Fruit fly (Drosophila melanogaster) whole organism, wandering third instar larva: ENCODE measurements around the gene tobi.

ENCODE experiments used
- CG32264 ChIP-seq: fragments of 200-800 bp; sonication (Bioruptor generic); optimal IDR thresholded peaks from 2 replicates; lab custom pipeline; 2016; ENCODE audit warnings: missing biosample characterization, missing genetic modification characterization
- CG9705 ChIP-seq: fragments of 200-800 bp; sonication (Bioruptor generic); optimal IDR thresholded peaks from 2 replicates; lab custom pipeline; 2018; ENCODE audit warnings: missing biosample characterization, mild to moderate bottlenecking, missing genetic modification characterization
- Dfd ChIP-seq: fragments of >200 bp; optimal IDR thresholded peaks from 2 replicates; lab custom pipeline; 2017; ENCODE audit warnings: missing biosample characterization, missing genetic modification characterization
- Dif ChIP-seq: fragments of 200-275, 200-300 bp; sonication (Bioruptor generic); optimal IDR thresholded peaks from 2 replicates; lab custom pipeline; 2018; ENCODE audit warnings: missing biosample characterization, missing genetic modification characterization; ENCODE audit not compliant: partially characterized antibody
- HLH106 ChIP-seq: fragments of 200-800 bp; optimal IDR thresholded peaks from 3 replicates; lab custom pipeline; 2019; ENCODE audit warnings: missing biosample characterization, mild to moderate bottlenecking, missing genetic modification characterization, moderate library complexity
- Hnf4 ChIP-seq: fragments of 200-800 bp; sonication (Bioruptor generic); optimal IDR thresholded peaks from 2 replicates; lab custom pipeline; 2016; ENCODE audit warnings: missing biosample characterization, mild to moderate bottlenecking, missing genetic modification characterization
- Hr78 ChIP-seq: fragments of >200 bp; optimal IDR thresholded peaks from 2 replicates; lab custom pipeline; 2017; ENCODE audit warnings: missing biosample characterization, missing genetic modification characterization
- Hr83 ChIP-seq: fragments of 200-300 bp; sonication (Bioruptor generic); optimal IDR thresholded peaks from 2 replicates; lab custom pipeline; 2016; ENCODE audit warnings: missing biosample characterization, mild to moderate bottlenecking, missing genetic modification characterization, moderate library complexity; ENCODE audit not compliant: poor library complexity, severe bottlenecking
- Mio ChIP-seq: sonication (Bioruptor generic); optimal IDR thresholded peaks from 2 replicates; lab custom pipeline; 2016; ENCODE audit warnings: missing biosample characterization, missing genetic modification characterization
- OdsH ChIP-seq: fragments of 200-800 bp; sonication (Bioruptor generic); optimal IDR thresholded peaks from 2 replicates; lab custom pipeline; 2016; ENCODE audit warnings: missing biosample characterization, mild to moderate bottlenecking, missing genetic modification characterization
- Rel ChIP-seq, 2 experiments: fragments of 200-800 bp; sonication (Bioruptor generic) in 1 of 2; optimal IDR thresholded peaks; 2 replicates in 1 of 2; 3 replicates in 1 of 2; lab custom pipeline; 2016 to 2019; ENCODE audit warnings: mild to moderate bottlenecking in 2 of 2, missing biosample characterization in 2 of 2, missing genetic modification characterization in 2 of 2, moderate library complexity in 1 of 2
- Sp1 ChIP-seq: fragments of 200-800 bp; sonication (Bioruptor generic); optimal IDR thresholded peaks from 3 replicates; lab custom pipeline; 2019; ENCODE audit warnings: missing biosample characterization, mild to moderate bottlenecking, missing genetic modification characterization, moderate library complexity
- Vsx2 ChIP-seq: fragments of 200-300, 225-300 bp; sonication (Bioruptor generic); optimal IDR thresholded peaks from 2 replicates; lab custom pipeline; 2018; ENCODE audit warnings: missing biosample characterization, missing genetic modification characterization; ENCODE audit not compliant: partially characterized antibody
- br ChIP-seq: fragments of 200-800 bp; sonication (Bioruptor generic); optimal IDR thresholded peaks from 2 replicates; lab custom pipeline; 2016; ENCODE audit warnings: missing biosample characterization, missing genetic modification characterization
- brk ChIP-seq: fragments of 200-800 bp; sonication (Bioruptor generic); optimal IDR thresholded peaks from 2 replicates; lab custom pipeline; 2016; ENCODE audit warnings: missing biosample characterization, mild to moderate bottlenecking, missing genetic modification characterization
- dl ChIP-seq, 2 experiments: fragments of 175-275, 200-275 bp in 1 of 2; fragments of 200-275 bp in 1 of 2; sonication (Bioruptor generic); optimal IDR thresholded peaks; lab custom pipeline; 2018; ENCODE audit warnings: mild to moderate bottlenecking in 2 of 2, missing biosample characterization in 2 of 2, missing genetic modification characterization in 2 of 2, moderate library complexity in 2 of 2; ENCODE audit not compliant: partially characterized antibody in 2 of 2, insufficient read depth in 1 of 2
- dmrt93B ChIP-seq: fragments of 200-800 bp; sonication (Bioruptor generic); optimal IDR thresholded peaks from 2 replicates; lab custom pipeline; 2018; ENCODE audit warnings: missing biosample characterization, mild to moderate bottlenecking, missing genetic modification characterization
- dsf ChIP-seq: sonication (Bioruptor generic); optimal IDR thresholded peaks from 2 replicates; lab custom pipeline; 2016; ENCODE audit warnings: missing biosample characterization, missing genetic modification characterization, borderline replicate concordance
- ey ChIP-seq: fragments of 200-800 bp; sonication (Bioruptor generic); optimal IDR thresholded peaks from 2 replicates; lab custom pipeline; 2016; ENCODE audit warnings: missing biosample characterization, missing genetic modification characterization
- h ChIP-seq: fragments of 200-800 bp; sonication (Bioruptor generic); optimal IDR thresholded peaks from 3 replicates; lab custom pipeline; 2016; ENCODE audit warnings: missing biosample characterization, mild to moderate bottlenecking, missing genetic modification characterization
- lola ChIP-seq: fragments of >200 bp; optimal IDR thresholded peaks from 2 replicates; lab custom pipeline; 2017; ENCODE audit warnings: missing biosample characterization, missing genetic modification characterization
- pan ChIP-seq: fragments of >200 bp; optimal IDR thresholded peaks from 2 replicates; lab custom pipeline; 2017
- psq ChIP-seq: fragments of 200-800 bp; sonication (Bioruptor generic); optimal IDR thresholded peaks from 3 replicates; lab custom pipeline; 2017; ENCODE audit warnings: missing biosample characterization, mild to moderate bottlenecking, missing genetic modification characterization, moderate library complexity
- rgr ChIP-seq: fragments of 200-800 bp; sonication (Bioruptor generic); optimal IDR thresholded peaks from 3 replicates; lab custom pipeline; 2016; ENCODE audit warnings: missing biosample characterization, mild to moderate bottlenecking, missing genetic modification characterization
- sage ChIP-seq: fragments of 200-800 bp; sonication (Bioruptor generic); optimal IDR thresholded peaks from 2 replicates; lab custom pipeline; 2016; ENCODE audit warnings: missing biosample characterization, mild to moderate bottlenecking, missing genetic modification characterization
- sv ChIP-seq: fragments of 200-800 bp; sonication (Bioruptor generic); optimal IDR thresholded peaks from 3 replicates; lab custom pipeline; 2016; ENCODE audit warnings: missing biosample characterization, missing genetic modification characterization
- usp ChIP-seq: fragments of >200 bp; optimal IDR thresholded peaks from 2 replicates; lab custom pipeline; 2017; ENCODE audit warnings: missing biosample characterization, missing genetic modification characterization
- woc ChIP-seq: sonication (Bioruptor generic); optimal IDR thresholded peaks from 2 replicates; lab custom pipeline; 2016; ENCODE audit warnings: missing biosample characterization, mild to moderate bottlenecking, missing genetic modification characterization

tobi gene

DNA sequence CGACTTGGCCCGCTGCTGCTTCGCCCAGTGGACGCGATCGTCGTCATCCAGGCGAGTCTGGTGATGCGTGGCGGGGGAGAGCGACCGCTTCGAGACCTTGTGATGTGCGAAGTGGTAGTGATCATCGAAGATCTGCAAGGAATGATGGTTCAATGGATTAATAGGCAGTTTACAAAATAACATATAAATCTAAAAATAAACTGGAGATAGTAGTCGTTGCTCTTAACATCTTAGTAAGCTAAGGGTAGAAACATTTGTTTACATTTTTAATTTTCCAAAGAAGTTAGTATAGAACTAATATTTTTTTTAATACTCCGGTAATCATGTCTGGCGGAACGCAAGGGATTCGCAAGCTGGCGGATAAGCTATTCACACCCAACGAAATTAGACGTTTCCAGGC, 11.3 kb upstream of the tobi start, which contains the start of gene ND-49L:
ND-49L (plus strand) TSS at position 301 of the 400 bp plus-strand sequence.
- no peak for TF ChIP-seq sage (GFP tag; lab: Kevin White, UChicago)
- no peak for TF ChIP-seq pan (lab: Kevin White, UChicago)
- no peak for TF ChIP-seq psq (GFP tag; lab: Kevin White, UChicago)
- TF ChIP-seq Hr83 (GFP tag; lab: Kevin White, UChicago), result no peak
- TF ChIP-seq CG32264 (GFP tag; lab: Kevin White, UChicago), result no peak
- no peak for TF ChIP-seq lola
- no peak for TF ChIP-seq Vsx2 (GFP tag; lab: Kevin White, UChicago)
- TF ChIP-seq dsf (GFP tag; lab: Kevin White, UChicago), result no peak
- TF ChIP-seq ey, result no peak
- TF ChIP-seq dl (GFP tag; optimal IDR thresholded peaks at IDR 0.05; lab: Kevin White, UChicago; ENCODE audit: insufficient read depth in 1 of 2, partially characterized antibody in 2 of 2), result no peak
- no peak for TF ChIP-seq Rel (GFP tag; optimal IDR thresholded peaks at IDR 0.05; lab: Kevin White, UChicago)
- TF ChIP-seq Rel (tag; optimal IDR thresholded peaks at IDR 0.05; lab: Kevin White, UChicago), result no peak
- no peak for TF ChIP-seq Hnf4
- TF ChIP-seq usp (GFP tag; lab: Kevin White, UChicago), result no peak
- no peak for TF ChIP-seq br (GFP tag; lab: Kevin White, UChicago)
- TF ChIP-seq woc, result no peak
- no peak for TF ChIP-seq HLH106
- TF ChIP-seq Sp1 (GFP tag; lab: Kevin White, UChicago), result no peak
- no peak for TF ChIP-seq Dif (GFP tag; lab: Kevin White, UChicago)
- TF ChIP-seq, all 38 proteins: peak for 0

DNA sequence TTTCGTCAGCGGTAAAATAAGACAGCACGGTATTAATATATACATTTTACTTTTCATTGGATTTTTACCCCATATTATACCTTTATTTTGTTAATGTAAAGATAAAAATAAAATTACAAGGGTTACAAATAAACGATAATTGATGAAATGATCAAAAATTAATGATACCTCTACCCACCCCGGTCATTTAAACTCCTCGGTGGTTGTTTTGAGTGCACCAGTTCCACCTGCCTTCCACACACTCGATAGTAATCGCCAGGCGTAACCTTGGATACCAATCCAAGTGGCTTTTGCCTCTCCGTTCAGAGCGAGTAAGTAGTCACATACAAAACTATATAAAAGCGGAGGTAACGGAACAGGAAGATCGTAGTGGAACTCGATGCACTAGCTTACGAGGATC, 6.8 kb downstream of the tobi start, which contains the start of gene rha:
rha (plus strand) TSS at position 301 of the 400 bp plus-strand sequence.
- no peak for TF ChIP-seq dmrt93B
- TF ChIP-seq, all 38 proteins: peak for 0

DNA sequence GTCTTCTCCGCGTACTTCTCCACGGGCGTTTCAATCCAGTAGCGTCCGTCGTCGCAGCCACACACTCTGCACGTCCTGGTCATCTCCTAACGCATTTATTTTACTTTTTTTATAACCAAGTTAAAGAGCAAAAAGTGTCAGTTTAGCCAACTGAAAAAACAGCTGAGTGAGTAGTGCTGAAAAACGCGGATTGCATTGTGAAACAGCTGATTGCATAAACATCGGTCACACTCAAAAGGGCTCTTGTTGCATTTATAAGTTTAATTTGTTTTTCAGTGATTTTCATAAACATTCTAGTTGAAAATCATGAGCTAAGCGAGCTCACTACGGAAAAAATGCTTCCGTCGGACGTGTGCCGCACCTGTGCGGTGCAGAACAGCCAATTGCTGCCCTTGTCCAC, 11.7 kb downstream of the tobi start, which contains the start of the genes CG10669 and CG11902:
CG10669 (minus strand) TSS at position 179 of the 400 bp plus-strand sequence.
CG11902 (plus strand) TSS at position 193 of the 400 bp plus-strand sequence.
- TF ChIP-seq Hr83 (GFP tag; lab: Kevin White, UChicago) (peak; percentile 18), Dif (GFP tag; lab: Kevin White, UChicago) (no peak), HLH106 (no peak)

DNA sequence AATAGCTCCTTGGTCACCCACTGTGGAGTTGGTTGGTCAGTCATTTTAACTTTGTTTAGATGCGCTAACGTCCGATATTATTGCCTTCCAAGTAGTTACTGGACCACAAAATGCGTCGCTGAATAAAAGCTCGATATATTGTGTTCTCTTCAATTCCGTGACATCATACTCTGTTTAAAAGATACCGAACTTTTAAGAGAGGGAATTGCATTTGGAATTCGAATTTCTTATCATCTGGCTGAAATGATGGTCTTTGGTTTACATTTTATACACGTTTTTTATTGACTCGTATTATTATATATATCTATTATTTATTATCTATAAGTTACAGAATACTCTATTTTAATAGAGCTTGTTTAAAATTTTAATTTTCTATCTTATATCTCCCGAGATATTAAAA, 15.6 kb downstream of the tobi start, which contains the start of gene CHKov2:
CHKov2 (minus strand) TSS at position 101 of the 400 bp plus-strand sequence.
- no peak for TF ChIP-seq ey

DNA sequence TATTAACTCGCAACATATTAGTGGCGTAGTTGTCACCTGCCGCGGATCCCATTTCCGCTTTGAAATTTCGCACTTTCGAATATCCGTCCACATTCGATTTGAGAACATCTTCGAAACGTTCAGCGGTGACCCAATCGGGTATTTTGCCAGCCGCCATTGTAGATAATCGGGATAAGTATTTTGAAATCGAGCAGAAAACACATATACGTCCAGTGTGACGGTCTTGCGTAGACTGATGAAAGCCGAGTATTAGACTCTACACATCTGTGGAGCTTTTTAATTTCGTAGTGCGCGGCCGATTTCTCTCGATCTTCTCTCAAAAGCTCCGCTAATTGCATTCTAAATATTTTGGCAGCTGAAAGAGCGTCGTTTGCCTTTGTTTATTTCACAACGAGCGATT, 17.6 kb downstream of the tobi start, which contains the start of gene CHKov1:
CHKov1 (minus strand) TSS at position 238 of the 400 bp plus-strand sequence.
- TF ChIP-seq rgr, result peak; percentile 33
- TF ChIP-seq Rel (GFP tag; optimal IDR thresholded peaks at IDR 0.05; lab: Kevin White, UChicago), result peak; percentile 31
- peak; percentile 84 for TF ChIP-seq Rel (tag; optimal IDR thresholded peaks at IDR 0.05; lab: Kevin White, UChicago)
- no peak for TF ChIP-seq dsf (GFP tag; lab: Kevin White, UChicago)
- no peak for TF ChIP-seq HLH106
- peak; percentile 40 for TF ChIP-seq Dif (GFP tag; lab: Kevin White, UChicago)
- TF ChIP-seq Vsx2 (GFP tag; lab: Kevin White, UChicago), result peak; percentile 14
- TF ChIP-seq dl (GFP tag; optimal IDR thresholded peaks at IDR 0.05; lab: Kevin White, UChicago; ENCODE audit: insufficient read depth in 1 of 2, partially characterized antibody in 2 of 2), result peak; percentile 9 to 15
- TF ChIP-seq OdsH, result peak; percentile 42

DNA sequence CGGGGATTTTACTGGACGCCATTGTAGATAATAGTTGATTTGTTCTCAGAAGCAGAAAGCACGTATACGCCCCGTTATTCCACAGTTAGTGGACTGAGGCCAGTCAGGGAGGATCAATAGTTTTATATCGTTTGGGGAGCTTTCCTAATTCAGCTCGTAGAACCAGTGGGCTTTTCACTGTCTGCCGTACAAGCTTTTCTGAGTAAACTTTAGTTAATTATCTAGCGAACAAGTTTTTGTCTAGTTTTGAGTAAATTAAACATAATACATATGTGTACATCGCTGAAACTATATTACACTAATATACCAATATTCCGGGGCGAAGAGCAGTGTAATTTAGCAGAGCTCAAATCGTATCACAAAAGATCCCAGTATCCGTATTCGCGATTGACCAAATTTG, 24.1 kb downstream of the tobi start, which contains the start of gene CG10562:
CG10562 (minus strand) TSS at position 101 of the 400 bp plus-strand sequence.
- TF ChIP-seq Dfd (GFP tag; lab: Kevin White, UChicago), result no peak
- no peak for TF ChIP-seq dsf (GFP tag; lab: Kevin White, UChicago)
- no peak for TF ChIP-seq h
- no peak for TF ChIP-seq CG32264 (GFP tag; lab: Kevin White, UChicago)
- no peak for TF ChIP-seq rgr
- TF ChIP-seq ey, result no peak
- TF ChIP-seq Hr78 (GFP tag; lab: Kevin White, UChicago), result no peak
- TF ChIP-seq usp (GFP tag; lab: Kevin White, UChicago), result no peak
- TF ChIP-seq sv (GFP tag; lab: Kevin White, UChicago), result no peak
- TF ChIP-seq Mio (GFP tag; lab: Kevin White, UChicago), result no peak
- no peak for TF ChIP-seq HLH106
- TF ChIP-seq sage (GFP tag; lab: Kevin White, UChicago), result no peak
- no peak for TF ChIP-seq Vsx2 (GFP tag; lab: Kevin White, UChicago)
- no peak for TF ChIP-seq dl (GFP tag; optimal IDR thresholded peaks at IDR 0.05; lab: Kevin White, UChicago; ENCODE audit: insufficient read depth in 1 of 2, partially characterized antibody in 2 of 2)
- TF ChIP-seq Hr83 (GFP tag; lab: Kevin White, UChicago), result no peak
- no peak for TF ChIP-seq brk (GFP tag; lab: Kevin White, UChicago)
- TF ChIP-seq CG9705, result no peak
- TF ChIP-seq, all 38 proteins: peak for 0
